Worm (Caenorhabditis elegans): ENCODE results near the gene bath-5.
A peak's percentile ranks its signal among the peaks of the same experiment; 100 is the strongest.

bath-5 gene

ce11 chrII:2031852-2032251 is at the start of gene bath-5:
Gene bath-5, minus strand, starts transcription at chrII:2031952.
- TF ChIP-seq pax-3 (tag; optimal IDR thresholded peaks at IDR 0.05), result no peak

ce11 chrII:2081257-2081656 is 49.5 kb upstream of the bath-5 start, which contains the start of gene T16A1.4:
Gene T16A1.4, plus strand, starts transcription at chrII:2081557.
- no peak for TF ChIP-seq jun-1 (tag; optimal IDR thresholded peaks at IDR 0.05)
- no peak for TF ChIP-seq unc-86 (tag; optimal IDR thresholded peaks at IDR 0.05)
- no peak for TF ChIP-seq ceh-88 (GFP tag; IDR thresholded peaks at IDR 0.05)
- no peak for TF ChIP-seq unc-130 (tag; optimal IDR thresholded peaks at IDR 0.05)
- no peak for TF ChIP-seq vab-15 (tag; optimal IDR thresholded peaks at IDR 0.05)
- TF ChIP-seq mef-2 (tag; optimal IDR thresholded peaks at IDR 0.05), result no peak
- TF ChIP-seq C16A3.4 (tag; optimal IDR thresholded peaks at IDR 0.05), result no peak
- TF ChIP-seq nhr-28 (tag; optimal IDR thresholded peaks at IDR 0.05), result no peak

ce11 chrII:2080425-2080824 is 48.7 kb upstream of the bath-5 start, which contains the start of gene F07E5.9:
Gene F07E5.9, minus strand, starts transcription at chrII:2080525.
- TF ChIP-seq ceh-88 (GFP tag; IDR thresholded peaks at IDR 0.05), result no peak
- TF ChIP-seq efl-1 (optimal IDR thresholded peaks at IDR 0.05), result no peak
- TF ChIP-seq efl-1 (GFP tag; optimal IDR thresholded peaks at IDR 0.05 in 1 of 2), result peak in 1 of 2 experiments; percentile 9
- no peak for TF ChIP-seq irx-1 (tag; optimal IDR thresholded peaks at IDR 0.05)

- TF ChIP-seq efl-1 (optimal IDR thresholded peaks at IDR 0.05) (no peak), efl-1 (GFP tag; optimal IDR thresholded peaks at IDR 0.05 in 1 of 2) (no peak), C34B4.2 (tag; optimal IDR thresholded peaks at IDR 0.05) (no peak), nhr-71 (tag; optimal IDR thresholded peaks at IDR 0.05) (no peak), lsy-2 (tag; optimal IDR thresholded peaks at IDR 0.05) (no peak), ztf-11 (tag; optimal IDR thresholded peaks at IDR 0.05) (no peak), snu-23 (GFP tag; optimal IDR thresholded peaks at IDR 0.05) (no peak), ceh-8 (GFP tag; optimal IDR thresholded peaks at IDR 0.05) (no peak), mab-9 (GFP tag; IDR thresholded peaks at IDR 0.05) (no peak), jun-1 (tag; optimal IDR thresholded peaks at IDR 0.05) (no peak), elt-3 (tag; optimal IDR thresholded peaks at IDR 0.05) (no peak), mdl-1 (tag; optimal IDR thresholded peaks at IDR 0.05) (no peak), nhr-85 (tag) (no peak), ztf-4 (tag; optimal IDR thresholded peaks at IDR 0.05) (no peak), blmp-1 (tag; optimal IDR thresholded peaks at IDR 0.05) (no peak), tbx-2 (tag; optimal IDR thresholded peaks at IDR 0.05) (no peak), lin-35 (GFP tag; optimal IDR thresholded peaks at IDR 0.05) (no peak), rnt-1 (tag; optimal IDR thresholded peaks at IDR 0.05) (no peak), hlh-4 (tag; optimal IDR thresholded peaks at IDR 0.05) (no peak), zip-4 (GFP tag; optimal IDR thresholded peaks at IDR 0.05) (no peak)
Measured at ce11 chrII:2076467-2076866, 44.7 kb upstream of the bath-5 start.

ce11 chrII:2075513-2075912 is 43.8 kb upstream of the bath-5 start, which contains the start of gene F07E5.8:
Gene F07E5.8, minus strand, starts transcription at chrII:2075613.
- TF ChIP-seq efl-1 (optimal IDR thresholded peaks at IDR 0.05) (no peak), efl-1 (GFP tag; optimal IDR thresholded peaks at IDR 0.05 in 1 of 2) (no peak), tlp-1 (tag; optimal IDR thresholded peaks at IDR 0.05) (no peak), lin-13 (GFP tag; optimal IDR thresholded peaks at IDR 0.05) (no peak), vab-15 (tag; optimal IDR thresholded peaks at IDR 0.05) (no peak), aha-1 (tag; optimal IDR thresholded peaks at IDR 0.05) (no peak), xbp-1 (tag; optimal IDR thresholded peaks at IDR 0.05) (no peak), isw-1 (GFP tag; IDR thresholded peaks at IDR 0.05) (no peak), fkh-10 (GFP tag; optimal IDR thresholded peaks at IDR 0.05) (no peak), egl-13 (tag; optimal IDR thresholded peaks at IDR 0.05) (no peak), nhr-90 (tag; optimal IDR thresholded peaks at IDR 0.05; ENCODE audit: poor library complexity) (no peak), ets-5 (GFP tag; IDR thresholded peaks at IDR 0.05) (no peak), nhr-12 (tag; optimal IDR thresholded peaks at IDR 0.05) (no peak), nhr-237 (tag; optimal IDR thresholded peaks at IDR 0.05) (no peak)
